Worm (Caenorhabditis elegans) whole organism, early embryonic: Measurements from ENCODE around the gene clec-128.

Experiments used
- B0310.2 ChIP-seq: sonication (generic microtip); optimal IDR thresholded peaks from 2 replicates; lab custom pipeline; 2016; ENCODE audit warnings: mild to moderate bottlenecking, missing genetic modification characterization, missing compliant biosample characterization
- aly-1 ChIP-seq: sonication (generic microtip); optimal IDR thresholded peaks from 2 replicates; lab custom pipeline; 2016; ENCODE audit warnings: missing genetic modification characterization, missing compliant biosample characterization
- ama-1 ChIP-seq: fragments of 150-350 bp; optimal IDR thresholded peaks from 2 replicates; lab custom pipeline; 2014
- ceh-13 ChIP-seq: fragments of 200-800 bp; sonication (Bioruptor generic); optimal IDR thresholded peaks from 2 replicates; lab custom pipeline; 2018; ENCODE audit warnings: mild to moderate bottlenecking, missing genetic modification characterization, missing compliant biosample characterization
- hmbx-1 ChIP-seq: sonication (generic microtip); optimal IDR thresholded peaks from 2 replicates; lab custom pipeline; 2016; ENCODE audit warnings: mild to moderate bottlenecking, missing genetic modification characterization, missing compliant biosample characterization
- hmg-4 ChIP-seq: fragments of 200-800 bp; sonication (Bioruptor generic); optimal IDR thresholded peaks from 2 replicates; lab custom pipeline; 2018; ENCODE audit warnings: mild to moderate bottlenecking, missing genetic modification characterization, missing compliant biosample characterization
- hnd-1 ChIP-seq: sonication (generic microtip); optimal IDR thresholded peaks from 2 replicates; lab custom pipeline; 2016; ENCODE audit warnings: missing genetic modification characterization, missing compliant biosample characterization
- sea-1 ChIP-seq: fragments of 200-800 bp; sonication (Bioruptor generic); conservative IDR thresholded peaks from 2 replicates; pipeline ENCODE4 v1.3.6; 2022; ENCODE audit warnings: missing genetic modification characterization, missing compliant biosample characterization
- tbx-37 ChIP-seq: fragments of 200-800 bp; sonication (Bioruptor generic); conservative IDR thresholded peaks from 2 replicates; pipeline ENCODE4 v1.3.6; 2022; ENCODE audit warnings: missing genetic modification reagents, missing genetic modification characterization, missing compliant biosample characterization

ce11 chrII:3520988-3521850, 49.6 kb downstream of the clec-128 start, which contains the start of gene W09G10.9:
- TF ChIP-seq ama-1 (lab: Kevin White, UChicago) (no peak), sea-1 (GFP tag; lab: Robert Waterston, UW) (peak; percentile 91), tbx-37 (GFP tag; lab: Robert Waterston, UW) (peak; percentile 93), hmbx-1 (tag; lab: Kevin White, UChicago) (peak; percentile 57), hmg-4 (GFP tag; lab: Kevin White, UChicago) (peak; percentile 82), hnd-1 (tag; lab: Kevin White, UChicago) (peak; percentile 72), B0310.2 (tag; lab: Kevin White, UChicago) (peak; percentile 28), aly-1 (tag; lab: Kevin White, UChicago) (peak; percentile 75), ceh-13 (peak; percentile 70)
